In the genomic region with DNA sequence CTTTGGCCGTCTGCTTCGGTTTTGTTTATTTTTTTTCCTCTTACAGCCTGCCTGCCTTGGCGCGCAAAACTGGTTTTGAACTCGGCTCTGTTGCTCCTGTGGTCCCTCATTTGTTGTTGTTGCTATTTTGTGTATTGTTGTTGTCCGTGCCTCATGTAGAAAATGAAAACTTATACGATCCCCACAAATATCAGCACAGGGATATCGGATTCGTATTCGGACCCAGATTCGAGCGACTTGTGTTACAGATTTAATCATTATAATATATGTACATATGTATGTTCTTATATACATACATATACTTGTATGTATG, we compare ENCODE assay signal across 4 fruit fly cellular contexts.
TF ChIP-seq lines count a peak whose summit lies in the region.

No protein-coding gene starts in this region.

- TF ChIP-seq CTCF in whole organism, embryonic (GFP tag; optimal IDR thresholded peaks at IDR 0.05; lab: Kevin White, UChicago): no peak

TF ChIP-seq in whole organism, adult, 20 proteins besides CTCF, POLR2A, EP300 and RAD21:
- TF ChIP-seq kay (GFP tag; lab: Kevin White, UChicago; ENCODE audit: borderline replicate concordance): peak; percentile 31
- no peak for TF ChIP-seq CG11617 (GFP tag; optimal IDR thresholded peaks at IDR 0.05; lab: Kevin White, UChicago)

TF ChIP-seq in whole organism, embryonic, 481 proteins besides CTCF, POLR2A, EP300 and RAD21:
- no peak for TF ChIP-seq CG10959 (GFP tag; IDR thresholded peaks at IDR 0.05; lab: Robert Waterston, UW)
- TF ChIP-seq CG2199 (GFP tag; IDR thresholded peaks at IDR 0.05; lab: Robert Waterston, UW): 0 out of 3 replicates have a peak, but pooled peaks have one; percentile 81
- TF ChIP-seq cg (GFP tag; optimal IDR thresholded peaks at IDR 0.05; lab: Kevin White, UChicago): peak; percentile 52
- TF ChIP-seq vfl (GFP tag; optimal IDR thresholded peaks at IDR 0.05; lab: Kevin White, UChicago): no peak
- peak; percentile 61 for TF ChIP-seq CG17359 (tag; optimal IDR thresholded peaks at IDR 0.05; lab: Kevin White, UChicago)
- TF ChIP-seq CG10431 (GFP tag; optimal IDR thresholded peaks at IDR 0.05; lab: Kevin White, UChicago): peak; percentile 94
- TF ChIP-seq CG4404 (GFP tag; IDR thresholded peaks at IDR 0.05; lab: Robert Waterston, UW): no peak
- TF ChIP-seq insv (GFP tag; optimal IDR thresholded peaks at IDR 0.05; lab: Kevin White, UChicago): peak in 1 of 2 experiments; percentile 34
- peak; percentile 5 for TF ChIP-seq Dp (GFP tag; optimal IDR thresholded peaks at IDR 0.05; lab: Kevin White, UChicago)
- peak; percentile 47 for TF ChIP-seq pita (GFP tag; optimal IDR thresholded peaks at IDR 0.05; lab: Kevin White, UChicago)
- TF ChIP-seq nom (GFP tag; optimal IDR thresholded peaks at IDR 0.05; lab: Kevin White, UChicago): peak; percentile 15
- TF ChIP-seq tx (GFP tag; optimal IDR thresholded peaks at IDR 0.05; lab: Kevin White, UChicago): no peak
- TF ChIP-seq sqz (GFP tag; optimal IDR thresholded peaks at IDR 0.05; lab: Kevin White, UChicago): peak; percentile 47
- peak; percentile 99 for TF ChIP-seq CG4360 (GFP tag; IDR thresholded peaks at IDR 0.05; lab: Robert Waterston, UW)
- TF ChIP-seq kni (GFP tag; optimal IDR thresholded peaks at IDR 0.05; lab: Kevin White, UChicago): peak; percentile 43
- TF ChIP-seq CG11504 (tag; optimal IDR thresholded peaks at IDR 0.05; lab: Kevin White, UChicago): peak; percentile 90

TF ChIP-seq in whole organism, pupa, 21 proteins besides CTCF, POLR2A, EP300 and RAD21:
- TF ChIP-seq CG8159 (tag; optimal IDR thresholded peaks at IDR 0.05; lab: Kevin White, UChicago): no peak
- TF ChIP-seq Snoo (tag; optimal IDR thresholded peaks at IDR 0.05; lab: Kevin White, UChicago): no peak
- TF ChIP-seq CG4496 (GFP tag; IDR thresholded peaks at IDR 0.05; lab: Robert Waterston, UW): no peak
- no peak for TF ChIP-seq CG15710 (tag; optimal IDR thresholded peaks at IDR 0.05; lab: Kevin White, UChicago)
- TF ChIP-seq EcR (GFP tag; optimal IDR thresholded peaks at IDR 0.05; lab: Kevin White, UChicago): peak; percentile 26
- no peak for TF ChIP-seq gl (tag; optimal IDR thresholded peaks at IDR 0.05; lab: Kevin White, UChicago)
- no peak for TF ChIP-seq rn (GFP tag; IDR thresholded peaks at IDR 0.05; lab: Robert Waterston, UW)

TF ChIP-seq in whole organism, wandering third instar larva, 38 proteins besides CTCF, POLR2A, EP300 and RAD21:
- TF ChIP-seq Dif (GFP tag; optimal IDR thresholded peaks at IDR 0.05; lab: Kevin White, UChicago; ENCODE audit: partially characterized antibody): peak; percentile 5
- TF ChIP-seq rgr (GFP tag; optimal IDR thresholded peaks at IDR 0.05; lab: Kevin White, UChicago): no peak
